Worm (Caenorhabditis elegans): ENCODE data around the gene his-2.

DNA sequence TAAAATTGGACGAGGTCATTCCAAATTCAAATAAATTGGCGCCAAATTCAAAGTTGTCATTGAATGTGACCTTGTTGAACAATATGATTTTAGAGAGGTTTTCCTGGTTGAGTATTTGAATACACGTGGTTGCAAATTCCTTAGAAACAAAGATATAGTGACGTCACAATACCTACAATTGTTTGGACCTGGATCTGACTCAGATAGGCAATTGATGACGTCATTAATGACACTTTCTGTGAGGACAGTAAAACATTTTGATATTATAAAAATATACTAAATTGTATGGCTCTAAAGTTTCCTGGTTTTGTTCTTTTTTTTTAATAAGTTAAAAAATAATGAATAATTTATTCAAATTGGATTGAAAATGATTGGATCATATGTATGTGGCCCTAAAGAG lies 671 bp downstream of the his-2 start:
- TF ChIP-seq W03F9.2 (tag; optimal IDR thresholded peaks at IDR 0.05) (no peak), him-1 (tag; optimal IDR thresholded peaks at IDR 0.05) (no peak)
